Fruit fly (Drosophila melanogaster) Kc167 (cell line): ENCODE results near the gene CG5013.

Experiments used
- Myc ChIP-seq: fragments of >200 bp; optimal IDR thresholded peaks from 2 replicates; lab custom pipeline; 2017; ENCODE audit warnings: missing external identifiers
- Sin3A ChIP-seq: fragments of >200 bp; optimal IDR thresholded peaks from 2 replicates; lab custom pipeline; 2018; ENCODE audit warnings: missing external identifiers
- h ChIP-seq: fragments of >200 bp; optimal IDR thresholded peaks from 3 replicates; lab custom pipeline; 2018; ENCODE audit warnings: missing external identifiers
- insv ChIP-seq: fragments of >200 bp; optimal IDR thresholded peaks from 3 replicates; lab custom pipeline; 2018; ENCODE audit warnings: missing external identifiers
- psq ChIP-seq: fragments of >200 bp; optimal IDR thresholded peaks from 2 replicates; lab custom pipeline; 2017; ENCODE audit warnings: missing external identifiers
- ttk ChIP-seq: sonication (Bioruptor generic); optimal IDR thresholded peaks from 2 replicates; lab custom pipeline; 2017; ENCODE audit warnings: missing external identifiers

Gene CG5013

dm6 chr3R:16046030-16046429 is 3.4 kb upstream of the CG5013 start, which contains the start of gene Jhbp5:
Jhbp5 (minus strand) TSS chr3R:16046130.
- TF ChIP-seq insv (lab: Kevin White, UChicago) (no peak), Sin3A (lab: Kevin White, UChicago) (no peak), psq (lab: Kevin White, UChicago) (no peak), Myc (lab: Kevin White, UChicago) (no peak), ttk (lab: Kevin White, UChicago) (no peak), h (lab: Kevin White, UChicago) (no peak)

dm6 chr3R:16050621-16051328 is 1.3 kb downstream of the CG5013 start, which contains the start of gene msps:
msps (plus strand) TSS chr3R:16050801.
- TF ChIP-seq Myc (lab: Kevin White, UChicago), result no peak
- TF ChIP-seq Sin3A (lab: Kevin White, UChicago), result no peak
- TF ChIP-seq ttk (lab: Kevin White, UChicago), result no peak
- no peak for TF ChIP-seq psq (lab: Kevin White, UChicago)
- TF ChIP-seq h (lab: Kevin White, UChicago), result no peak
- TF ChIP-seq insv (lab: Kevin White, UChicago), result no peak

- TF ChIP-seq h (lab: Kevin White, UChicago) (no peak), ttk (lab: Kevin White, UChicago) (no peak), insv (lab: Kevin White, UChicago) (no peak), Myc (lab: Kevin White, UChicago) (no peak), Sin3A (lab: Kevin White, UChicago) (no peak), psq (lab: Kevin White, UChicago) (no peak)
These were observed 1.8 kb downstream of the CG5013 start for dm6 chr3R:16051329-16051679.

dm6 chr3R:16067494-16067893 is 18.0 kb downstream of the CG5013 start, which contains the start of gene CG10185:
CG10185 (minus strand) TSS chr3R:16067594.
- TF ChIP-seq h (lab: Kevin White, UChicago) (no peak), Sin3A (lab: Kevin White, UChicago) (no peak), ttk (lab: Kevin White, UChicago) (no peak), insv (lab: Kevin White, UChicago) (no peak), Myc (lab: Kevin White, UChicago) (no peak), psq (lab: Kevin White, UChicago) (no peak)

- TF ChIP-seq Sin3A (lab: Kevin White, UChicago), result no peak
- TF ChIP-seq psq (lab: Kevin White, UChicago), result no peak
- TF ChIP-seq ttk (lab: Kevin White, UChicago), result no peak
- no peak for TF ChIP-seq Myc (lab: Kevin White, UChicago)
- no peak for TF ChIP-seq insv (lab: Kevin White, UChicago)
- no peak for TF ChIP-seq h (lab: Kevin White, UChicago)
These were observed 19.8 kb downstream of the CG5013 start for dm6 chr3R:16069266-16069665.

- no peak for TF ChIP-seq insv (lab: Kevin White, UChicago)
- TF ChIP-seq psq (lab: Kevin White, UChicago), result no peak
- no peak for TF ChIP-seq Sin3A (lab: Kevin White, UChicago)
- TF ChIP-seq h (lab: Kevin White, UChicago), result no peak
- no peak for TF ChIP-seq Myc (lab: Kevin White, UChicago)
- TF ChIP-seq ttk (lab: Kevin White, UChicago), result no peak
These were observed 22.5 kb downstream of the CG5013 start for dm6 chr3R:16071689-16072580.

- no peak for TF ChIP-seq ttk (lab: Kevin White, UChicago)
- TF ChIP-seq Myc (lab: Kevin White, UChicago), result no peak
- no peak for TF ChIP-seq h (lab: Kevin White, UChicago)
- TF ChIP-seq Sin3A (lab: Kevin White, UChicago), result no peak
- no peak for TF ChIP-seq psq (lab: Kevin White, UChicago)
- no peak for TF ChIP-seq insv (lab: Kevin White, UChicago)
These were observed 23.1 kb downstream of the CG5013 start for dm6 chr3R:16072581-16072908.

- no peak for TF ChIP-seq Myc (lab: Kevin White, UChicago)
- TF ChIP-seq ttk (lab: Kevin White, UChicago), result no peak
These were observed 24.7 kb downstream of the CG5013 start for dm6 chr3R:16074122-16074521.

dm6 chr3R:16078247-16078646 is 28.8 kb downstream of the CG5013 start:
- no peak for TF ChIP-seq ttk (lab: Kevin White, UChicago)

dm6 chr3R:16080942-16081589 is 31.6 kb downstream of the CG5013 start, which contains the start of gene CG32855:
CG32855 (minus strand) TSS chr3R:16080992.
- TF ChIP-seq ttk (lab: Kevin White, UChicago) (no peak), h (lab: Kevin White, UChicago) (no peak), psq (lab: Kevin White, UChicago) (no peak), Myc (lab: Kevin White, UChicago) (no peak), Sin3A (lab: Kevin White, UChicago) (no peak), insv (lab: Kevin White, UChicago) (no peak)

dm6 chr3R:16082384-16082783 is 32.9 kb downstream of the CG5013 start:
- TF ChIP-seq h (lab: Kevin White, UChicago) (no peak), Myc (lab: Kevin White, UChicago) (no peak), Sin3A (lab: Kevin White, UChicago) (no peak), insv (lab: Kevin White, UChicago) (no peak), psq (lab: Kevin White, UChicago) (no peak), ttk (lab: Kevin White, UChicago) (no peak)
